Fruit fly (Drosophila melanogaster): Measurements from ENCODE around the gene PolE1.

The PolE1 gene

dm6 chr3R:23368235-23368634 lies 20.3 kb downstream of the PolE1 start (continued):
- TF ChIP-seq CG17802 (tag; optimal IDR thresholded peaks at IDR 0.05) (no peak), Ets97D (GFP tag; optimal IDR thresholded peaks at IDR 0.05) (no peak), Dref (GFP tag; IDR thresholded peaks at IDR 0.05) (no peak), Oli (tag; optimal IDR thresholded peaks at IDR 0.05) (no peak), Drgx (GFP tag; IDR thresholded peaks at IDR 0.05) (0 out of 2 replicates have a peak, but pooled peaks have one; percentile 23), CG4617 (GFP tag; optimal IDR thresholded peaks at IDR 0.05; ENCODE audit: borderline replicate concordance) (no peak), CG11504 (tag; optimal IDR thresholded peaks at IDR 0.05) (peak; percentile 19), Elba2 (GFP tag; optimal IDR thresholded peaks at IDR 0.05) (no peak), Hand (GFP tag; optimal IDR thresholded peaks at IDR 0.05) (no peak)

dm6 chr3R:23372624-23373023 lies 24.7 kb downstream of the PolE1 start, which contains the start of gene CG42827:
Gene CG42827 (plus strand): TSS chr3R:23372924.
- TF ChIP-seq tna (GFP tag; IDR thresholded peaks at IDR 0.05; ENCODE audit: partially characterized antibody) (no peak), CG3065 (GFP tag; optimal IDR thresholded peaks at IDR 0.05) (no peak), bsh (GFP tag; optimal IDR thresholded peaks at IDR 0.05) (no peak), Oaz (GFP tag; IDR thresholded peaks at IDR 0.05) (no peak), slbo (GFP tag; IDR thresholded peaks at IDR 0.05) (no peak), CG2889 (GFP tag; IDR thresholded peaks at IDR 0.05) (no peak), bbx (GFP tag; IDR thresholded peaks at IDR 0.05; ENCODE audit: partially characterized antibody) (no peak), ems (GFP tag; optimal IDR thresholded peaks at IDR 0.05) (no peak), crc (GFP tag; optimal IDR thresholded peaks at IDR 0.05) (no peak)

- TF ChIP-seq zfh2 (GFP tag; optimal IDR thresholded peaks at IDR 0.05), result no peak
- no peak for TF ChIP-seq Dp (GFP tag; optimal IDR thresholded peaks at IDR 0.05)
- no peak for TF ChIP-seq CG18599 (GFP tag; optimal IDR thresholded peaks at IDR 0.05)
- TF ChIP-seq ham (GFP tag; IDR thresholded peaks at IDR 0.05), result no peak
- no peak for TF ChIP-seq fru (optimal IDR thresholded peaks at IDR 0.05)
- TF ChIP-seq bowl (GFP tag; IDR thresholded peaks at IDR 0.05), result no peak
- TF ChIP-seq CG10147 (GFP tag; optimal IDR thresholded peaks at IDR 0.05), result no peak
- TF ChIP-seq CG9215 (GFP tag; IDR thresholded peaks at IDR 0.05), result no peak
- no peak for TF ChIP-seq CG8359 (GFP tag; optimal IDR thresholded peaks at IDR 0.05; ENCODE audit: borderline replicate concordance)
- TF ChIP-seq CG6854 (GFP tag; optimal IDR thresholded peaks at IDR 0.05), result no peak
Observed at dm6 chr3R:23373403-23373802, 25.5 kb downstream of the PolE1 start, which contains the start of gene CG42828. Gene CG42828 (plus strand): TSS chr3R:23373703.

dm6 chr3R:23374290-23374689 lies 26.4 kb downstream of the PolE1 start:
- TF ChIP-seq Hey (tag; optimal IDR thresholded peaks at IDR 0.05), result no peak
- no peak for TF ChIP-seq CG1529 (GFP tag; optimal IDR thresholded peaks at IDR 0.05)
- no peak for TF ChIP-seq CG17829 (tag; optimal IDR thresholded peaks at IDR 0.05)
- no peak for TF ChIP-seq seq (GFP tag; IDR thresholded peaks at IDR 0.05)
- no peak for TF ChIP-seq HHEX (GFP tag; optimal IDR thresholded peaks at IDR 0.05)
- no peak for TF ChIP-seq HmgD (GFP tag; optimal IDR thresholded peaks at IDR 0.05)
- TF ChIP-seq btn (GFP tag; optimal IDR thresholded peaks at IDR 0.05), result no peak
- TF ChIP-seq Xrp1 (GFP tag; IDR thresholded peaks at IDR 0.05), result no peak; the same call in 1 of the 2 replicates
- TF ChIP-seq Fer1 (GFP tag; optimal IDR thresholded peaks at IDR 0.05), result peak; percentile 33
- TF ChIP-seq CG30403 (GFP tag; optimal IDR thresholded peaks at IDR 0.05), result no peak
- TF ChIP-seq Drgx (GFP tag; IDR thresholded peaks at IDR 0.05), result peak; percentile 78
- TF ChIP-seq Antp (GFP tag; optimal IDR thresholded peaks at IDR 0.05), result no peak
- TF ChIP-seq gcm (GFP tag; optimal IDR thresholded peaks at IDR 0.05), result no peak
- no peak for TF ChIP-seq CG6854 (GFP tag; optimal IDR thresholded peaks at IDR 0.05)
- no peak for TF ChIP-seq Oaz (GFP tag; IDR thresholded peaks at IDR 0.05)
- TF ChIP-seq psq (GFP tag; optimal IDR thresholded peaks at IDR 0.05), result no peak
- TF ChIP-seq CG9797 (GFP tag; optimal IDR thresholded peaks at IDR 0.05), result no peak
- no peak for TF ChIP-seq MESR4 (GFP tag; optimal IDR thresholded peaks at IDR 0.05)
- TF ChIP-seq trem (tag; optimal IDR thresholded peaks at IDR 0.05), result no peak
- no peak for TF ChIP-seq CG12744 (GFP tag; optimal IDR thresholded peaks at IDR 0.05)
- no peak for TF ChIP-seq CG6683 (GFP tag; optimal IDR thresholded peaks at IDR 0.05)
- peak; percentile 30 for TF ChIP-seq scrt (GFP tag; optimal IDR thresholded peaks at IDR 0.05)
- TF ChIP-seq CG10267 (tag; optimal IDR thresholded peaks at IDR 0.05), result no peak
